Worm (Caenorhabditis elegans): ENCODE results near the gene R05D8.7.

ce11 chrV:2765052-2765451 is 2.0 kb upstream of the R05D8.7 start, which contains the start of gene dhs-14:
- TF ChIP-seq ces-1 (GFP tag; optimal IDR thresholded peaks at IDR 0.05) (no peak), lin-13 (tag; optimal IDR thresholded peaks at IDR 0.05) (no peak)
